Fruit fly (Drosophila melanogaster): ENCODE results near the gene ras.

ras gene

dm6 chrX:10767350-10768005, 23.2 kb downstream of the ras start (continued):
- no peak for TF ChIP-seq Hmx (GFP tag; optimal IDR thresholded peaks at IDR 0.05)
- TF ChIP-seq shn (GFP tag; optimal IDR thresholded peaks at IDR 0.05) = peak; percentile 39
- TF ChIP-seq mld (GFP tag; IDR thresholded peaks at IDR 0.05; ENCODE audit: partially characterized antibody) = no peak
- TF ChIP-seq TFAM (GFP tag; optimal IDR thresholded peaks at IDR 0.05) = no peak
- peak; percentile 31 for TF ChIP-seq CG5180 (GFP tag; optimal IDR thresholded peaks at IDR 0.05)
- TF ChIP-seq slou (GFP tag; optimal IDR thresholded peaks at IDR 0.05) = no peak
- TF ChIP-seq ftz-f1 (GFP tag; optimal IDR thresholded peaks at IDR 0.05) = no peak
- peak; percentile 23 for TF ChIP-seq CG8388 (GFP tag; optimal IDR thresholded peaks at IDR 0.05)
- no peak for TF ChIP-seq da (GFP tag; optimal IDR thresholded peaks at IDR 0.05)
- peak; percentile 25 for TF ChIP-seq Nf-YB (GFP tag; optimal IDR thresholded peaks at IDR 0.05)
- TF ChIP-seq CG2129 (GFP tag; IDR thresholded peaks at IDR 0.05; ENCODE audit: partially characterized antibody) = no peak
- TF ChIP-seq Bgb (GFP tag; IDR thresholded peaks at IDR 0.05; ENCODE audit: partially characterized antibody) = peak; percentile 29; the same call in 1 of the 2 replicates
- peak; percentile 36 for TF ChIP-seq CG6683 (GFP tag; optimal IDR thresholded peaks at IDR 0.05)
- TF ChIP-seq CG2202 (tag; optimal IDR thresholded peaks at IDR 0.05) = no peak
- no peak for TF ChIP-seq CG3726 (GFP tag; IDR thresholded peaks at IDR 0.05)
- TF ChIP-seq ham (GFP tag; IDR thresholded peaks at IDR 0.05) = no peak
- TF ChIP-seq Neu2 (GFP tag; optimal IDR thresholded peaks at IDR 0.05; ENCODE audit: borderline replicate concordance) = no peak
- peak; percentile 53 for TF ChIP-seq CG4328 (GFP tag; optimal IDR thresholded peaks at IDR 0.05)
- no peak for TF ChIP-seq nerfin-1 (tag; optimal IDR thresholded peaks at IDR 0.05)
- TF ChIP-seq CG2712 (tag; optimal IDR thresholded peaks at IDR 0.05) = peak; percentile 48
- peak; percentile 11 for TF ChIP-seq Ets97D (GFP tag; optimal IDR thresholded peaks at IDR 0.05)
- TF ChIP-seq zf30C (GFP tag; optimal IDR thresholded peaks at IDR 0.05) = peak; percentile 96
- TF ChIP-seq Oaz (GFP tag; IDR thresholded peaks at IDR 0.05) = no peak
- TF ChIP-seq Doc2 (GFP tag; IDR thresholded peaks at IDR 0.05) = no peak
- peak; percentile 75 for TF ChIP-seq Side (GFP tag; optimal IDR thresholded peaks at IDR 0.05)
- no peak for TF ChIP-seq sens-2 (GFP tag; IDR thresholded peaks at IDR 0.05)
- TF ChIP-seq CG6813 (GFP tag; optimal IDR thresholded peaks at IDR 0.05) = peak; percentile 28
- peak; percentile 44; the same call in 1 of the 3 replicates for TF ChIP-seq CG14050 (GFP tag; IDR thresholded peaks at IDR 0.05)
- peak; percentile 40 for TF ChIP-seq scrt (GFP tag; optimal IDR thresholded peaks at IDR 0.05)
- no peak for TF ChIP-seq Vsx1 (GFP tag; optimal IDR thresholded peaks at IDR 0.05)
- no peak for TF ChIP-seq ssp (GFP tag; IDR thresholded peaks at IDR 0.05)
- TF ChIP-seq otp (GFP tag; IDR thresholded peaks at IDR 0.05) = no peak
- peak; percentile 73 for TF ChIP-seq CG2678 (tag; optimal IDR thresholded peaks at IDR 0.05)
- no peak for TF ChIP-seq Usf (GFP tag; optimal IDR thresholded peaks at IDR 0.05)
- TF ChIP-seq fru (optimal IDR thresholded peaks at IDR 0.05) = no peak
- TF ChIP-seq slp2 (GFP tag; optimal IDR thresholded peaks at IDR 0.05) = peak; percentile 40
- no peak for TF ChIP-seq CG14860 (GFP tag; IDR thresholded peaks at IDR 0.05; ENCODE audit: partially characterized antibody)
- peak; percentile 31 for TF ChIP-seq Fer2 (tag; optimal IDR thresholded peaks at IDR 0.05)
- peak; percentile 11; the same call in 1 of the 2 replicates for TF ChIP-seq CG32772 (GFP tag; IDR thresholded peaks at IDR 0.05)
- TF ChIP-seq chn (GFP tag; optimal IDR thresholded peaks at IDR 0.05) = peak; percentile 69
- TF ChIP-seq CG10431 (GFP tag; optimal IDR thresholded peaks at IDR 0.05) = no peak
- TF ChIP-seq CG1529 (GFP tag; optimal IDR thresholded peaks at IDR 0.05) = peak; percentile 24
- peak; percentile 2 for TF ChIP-seq gcm (GFP tag; optimal IDR thresholded peaks at IDR 0.05)
- no peak for TF ChIP-seq zen2 (GFP tag; IDR thresholded peaks at IDR 0.05; ENCODE audit: partially characterized antibody)
- TF ChIP-seq CG14710 (tag; optimal IDR thresholded peaks at IDR 0.05) = no peak
- no peak for TF ChIP-seq Ets65A (GFP tag)
- TF ChIP-seq CG17912 (GFP tag; optimal IDR thresholded peaks at IDR 0.05) = no peak
- TF ChIP-seq CG13894 (tag; optimal IDR thresholded peaks at IDR 0.05) = peak; percentile 70
- TF ChIP-seq bab2 (GFP tag; optimal IDR thresholded peaks at IDR 0.05) = peak; percentile 63
- TF ChIP-seq sug (tag; optimal IDR thresholded peaks at IDR 0.05) = peak; percentile 70

All from whole organism, embryonic.